Worm (Caenorhabditis elegans) whole organism, L4 larva: ENCODE measurements around the gene arp-11.

Source experiments
- F37D6.2 ChIP-seq: sonication (generic microtip); optimal IDR thresholded peaks from 2 replicates; lab custom pipeline; 2016; ENCODE audit warnings: mild to moderate bottlenecking, missing genetic modification characterization, missing compliant biosample characterization
- ama-1 ChIP-seq: fragments of 150-350 bp; optimal IDR thresholded peaks from 2 replicates; lab custom pipeline; 2014; ENCODE audit warnings: inconsistent platforms, mixed read lengths
- spr-1 ChIP-seq: sonication (generic microtip); optimal IDR thresholded peaks from 2 replicates; lab custom pipeline; 2016; ENCODE audit warnings: mild to moderate bottlenecking, missing genetic modification characterization, missing compliant biosample characterization

ce11 chrIV:7897953-7898352 is 4.1 kb downstream of the arp-11 start:
- TF ChIP-seq F37D6.2 (tag; lab: Kevin White, UChicago) (no peak), spr-1 (tag; lab: Kevin White, UChicago) (no peak), ama-1 (lab: Kevin White, UChicago) (no peak)
